Worm (Caenorhabditis elegans) whole organism, midembryonic: ENCODE results near the gene cyb-1.

Experiments
- T22C8.4 ChIP-seq: fragments of 200-800 bp; sonication (Bioruptor generic); IDR thresholded peaks from 2 replicates; pipeline ENCODE4 v1.3.6; 2022; ENCODE audit warnings: missing genetic modification characterization, missing compliant biosample characterization
- klf-2 ChIP-seq: fragments of 200-800 bp; sonication (Bioruptor generic); conservative IDR thresholded peaks from 2 replicates; pipeline ENCODE4 v1.3.6; 2022; ENCODE audit warnings: missing genetic modification reagents, missing genetic modification characterization, missing compliant biosample characterization
- med-1 ChIP-seq: sonication (generic microtip); optimal IDR thresholded peaks from 2 replicates; lab custom pipeline; 2017; ENCODE audit warnings: missing genetic modification characterization, mild to moderate bottlenecking, missing compliant biosample characterization, antibody characterized with exemption, missing genetic modification reagents; ENCODE audit not compliant: insufficient read depth
- ref-1 ChIP-seq: fragments of 200-800 bp; sonication (Bioruptor generic); conservative IDR thresholded peaks from 2 replicates; pipeline ENCODE4 v1.3.6; 2022; ENCODE audit warnings: missing genetic modification reagents, missing genetic modification characterization, missing compliant biosample characterization

ce11 chrIV:10766071-10766470 is 31.1 kb downstream of the cyb-1 start:
- TF ChIP-seq med-1 (GFP tag; lab: Kevin White, UChicago) (no peak), klf-2 (GFP tag; lab: Robert Waterston, UW) (no peak), T22C8.4 (GFP tag; lab: Robert Waterston, UW) (no peak), ref-1 (GFP tag; lab: Robert Waterston, UW) (no peak)
